Fruit fly (Drosophila melanogaster) whole organism, adult: ENCODE measurements around the gene Wdr33.

ENCODE experiments used
- CG12768 ChIP-seq: fragments of 200-800 bp; sonication (Bioruptor generic); optimal IDR thresholded peaks from 2 replicates; lab custom pipeline; 2017; ENCODE audit warnings: missing biosample characterization, missing genetic modification characterization, mild to moderate bottlenecking, moderate library complexity, missing genetic modification reagents
- CG14711 ChIP-seq: fragments of 200-800 bp; sonication (Bioruptor generic); optimal IDR thresholded peaks from 2 replicates; lab custom pipeline; 2018; ENCODE audit warnings: missing biosample characterization, mild to moderate bottlenecking, missing genetic modification characterization, moderate library complexity
- CG5204 ChIP-seq: fragments of 200-800 bp; sonication (Bioruptor generic); optimal IDR thresholded peaks from 2 replicates; lab custom pipeline; 2016; ENCODE audit warnings: missing biosample characterization, missing genetic modification characterization
- Clk ChIP-seq: fragments of 200-800 bp; sonication (Bioruptor generic); optimal IDR thresholded peaks from 2 replicates; lab custom pipeline; 2017; ENCODE audit warnings: missing biosample characterization, missing genetic modification characterization
- Crg-1 ChIP-seq: fragments of 200-800 bp; sonication (Bioruptor generic); optimal IDR thresholded peaks from 2 replicates; lab custom pipeline; 2016; ENCODE audit warnings: missing biosample characterization, missing genetic modification characterization
- cnc ChIP-seq, 2 experiments: fragments of >200 bp; optimal IDR thresholded peaks; 2 replicates each; lab custom pipeline; 2017
- ovo ChIP-seq: fragments of 200-800 bp; sonication (Bioruptor generic); optimal IDR thresholded peaks from 2 replicates; lab custom pipeline; 2016; ENCODE audit warnings: missing biosample characterization, missing genetic modification characterization
- toe ChIP-seq: fragments of 200-800 bp; sonication (Bioruptor generic); optimal IDR thresholded peaks from 2 replicates; lab custom pipeline; 2016; ENCODE audit warnings: missing biosample characterization, missing genetic modification characterization

DNA sequence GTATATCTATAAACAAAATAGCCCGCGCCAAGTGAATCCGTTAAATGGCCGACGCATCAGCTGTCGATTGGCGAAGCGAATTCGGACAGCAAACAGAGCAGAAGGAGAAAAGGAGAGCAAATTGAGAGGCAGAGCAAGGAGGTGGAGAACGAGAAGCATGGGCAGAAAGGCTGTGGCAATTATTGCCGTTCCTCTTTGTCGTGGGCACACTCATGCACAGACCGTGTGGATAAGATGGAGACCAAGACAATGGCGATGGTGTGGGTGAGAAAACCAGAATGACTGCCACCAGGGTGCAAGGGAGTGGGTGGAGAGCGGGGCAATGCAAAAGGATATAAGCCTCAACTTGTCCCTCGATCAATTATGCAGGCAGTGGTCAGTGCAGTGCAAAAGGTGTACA is 49.3 kb upstream of the Wdr33 start:
- no peak for TF ChIP-seq CG5204 (GFP tag; lab: Kevin White, UChicago)
- TF ChIP-seq cnc (optimal IDR thresholded peaks at IDR 0.05; lab: Kevin White, UChicago), result no peak
- no peak for TF ChIP-seq ovo (GFP tag; lab: Kevin White, UChicago)
- TF ChIP-seq CG14711 (tag; lab: Kevin White, UChicago), result no peak
- no peak for TF ChIP-seq Clk (GFP tag; lab: Kevin White, UChicago)
- no peak for TF ChIP-seq Crg-1 (GFP tag; lab: Kevin White, UChicago)
- TF ChIP-seq CG12768 (GFP tag; lab: Kevin White, UChicago), result no peak
- no peak for TF ChIP-seq toe
